Fruit fly (Drosophila melanogaster) whole organism: Measurements from ENCODE around the gene CG14671.

Experiments
- CG8478 ChIP-seq: fragments of >200 bp; optimal IDR thresholded peaks from 2 replicates; lab custom pipeline; 2018; ENCODE audit warnings: inconsistent platforms
- usp ChIP-seq: fragments of >200 bp; optimal IDR thresholded peaks from 2 replicates; lab custom pipeline; 2017; ENCODE audit warnings: missing biosample characterization, missing genetic modification characterization, mixed read lengths

dm6 chr3R:5523070-5523637 is 41.5 kb downstream of the CG14671 start, which contains the start of the genes CG43845 and Nmdar1:
- TF ChIP-seq CG8478 (lab: Kevin White, UChicago), result no peak
- no peak for TF ChIP-seq usp (GFP tag; lab: Kevin White, UChicago)
